Fruit fly (Drosophila melanogaster) whole organism, pupa: ENCODE results near the gene CG42272.

Source experiments
- CG10348 ChIP-seq: fragments of 200-800 bp; sonication (Bioruptor generic); IDR thresholded peaks from 2 replicates; pipeline ENCODE4 v1.3.6; 2022; ENCODE audit warnings: missing biosample characterization, missing genetic modification characterization
- CG12605 ChIP-seq: fragments of 200-800 bp; sonication (Bioruptor generic); IDR thresholded peaks from 2 replicates; pipeline ENCODE4 v1.3.6; 2022; ENCODE audit warnings: missing biosample characterization, missing genetic modification characterization
- CG13204 ChIP-seq: fragments of 200-800 bp; sonication (Bioruptor generic); optimal IDR thresholded peaks from 2 replicates; lab custom pipeline; 2018; ENCODE audit warnings: missing biosample characterization, mild to moderate bottlenecking, missing genetic modification characterization, moderate library complexity
- CG14655 ChIP-seq: fragments of 200-800 bp; sonication (Bioruptor generic); optimal IDR thresholded peaks from 3 replicates; lab custom pipeline; 2017; ENCODE audit warnings: mild to moderate bottlenecking, missing biosample characterization, missing genetic modification reagents, missing genetic modification characterization
- CG15710 ChIP-seq: fragments of 200-800 bp; sonication (Bioruptor generic); optimal IDR thresholded peaks from 2 replicates; lab custom pipeline; 2018; ENCODE audit warnings: missing biosample characterization, mild to moderate bottlenecking, missing genetic modification characterization, moderate library complexity
- CG17806 ChIP-seq: fragments of 200-800 bp; sonication (Bioruptor generic); optimal IDR thresholded peaks from 2 replicates; lab custom pipeline; 2018; ENCODE audit warnings: missing biosample characterization, mild to moderate bottlenecking, missing genetic modification characterization, moderate library complexity
- CG32121 ChIP-seq: fragments of 200-800 bp; sonication (Bioruptor generic); IDR thresholded peaks from 2 replicates; pipeline ENCODE4 v1.3.6; 2022; ENCODE audit warnings: missing biosample characterization, missing genetic modification characterization
- CG34367 ChIP-seq: fragments of 200-800 bp; sonication (Bioruptor generic); optimal IDR thresholded peaks from 2 replicates; lab custom pipeline; 2018; ENCODE audit warnings: missing biosample characterization, mild to moderate bottlenecking, missing genetic modification characterization
- CG4496 ChIP-seq: fragments of 200-800 bp; sonication (Bioruptor generic); IDR thresholded peaks from 3 replicates; pipeline ENCODE4 v1.3.6; 2022; ENCODE audit warnings: missing biosample characterization, missing genetic modification characterization
- CG8159 ChIP-seq: fragments of 200-800 bp; sonication (Bioruptor generic); optimal IDR thresholded peaks from 3 replicates; lab custom pipeline; 2018; ENCODE audit warnings: missing biosample characterization, mild to moderate bottlenecking, missing genetic modification characterization, moderate library complexity
- CG8301 ChIP-seq: fragments of 200-800 bp; sonication (Bioruptor generic); optimal IDR thresholded peaks from 2 replicates; lab custom pipeline; 2018; ENCODE audit warnings: missing biosample characterization, mild to moderate bottlenecking, missing genetic modification characterization
- CG9948 ChIP-seq: fragments of 200-800 bp; sonication (Bioruptor generic); optimal IDR thresholded peaks from 2 replicates; lab custom pipeline; 2018; ENCODE audit warnings: missing biosample characterization, mild to moderate bottlenecking, missing genetic modification characterization, moderate library complexity
- D1 ChIP-seq: fragments of 200-800 bp; sonication (Bioruptor generic); optimal IDR thresholded peaks from 2 replicates; lab custom pipeline; 2018; ENCODE audit warnings: missing biosample characterization, mild to moderate bottlenecking, missing genetic modification characterization, moderate library complexity
- EcR ChIP-seq: fragments of 200-800 bp; sonication (Bioruptor generic); optimal IDR thresholded peaks from 3 replicates; lab custom pipeline; 2019; ENCODE audit warnings: missing biosample characterization, missing genetic modification characterization, mild to moderate bottlenecking, moderate library complexity, missing genetic modification reagents
- Ets98B ChIP-seq: fragments of 200-800 bp; sonication (Bioruptor generic); IDR thresholded peaks from 2 replicates; pipeline ENCODE4 v1.3.6; 2022; ENCODE audit warnings: missing biosample characterization, missing genetic modification characterization
- Pif1A ChIP-seq: fragments of 200-800 bp; sonication (Bioruptor generic); optimal IDR thresholded peaks from 3 replicates; lab custom pipeline; 2016; ENCODE audit warnings: missing biosample characterization, missing genetic modification characterization
- Pif1B ChIP-seq: fragments of 200-800 bp; sonication (Bioruptor generic); optimal IDR thresholded peaks from 3 replicates; lab custom pipeline; 2016; ENCODE audit warnings: missing biosample characterization, missing genetic modification characterization
- Snoo ChIP-seq: fragments of 200-800 bp; sonication (Bioruptor generic); optimal IDR thresholded peaks from 3 replicates; lab custom pipeline; 2017; ENCODE audit warnings: missing biosample characterization, mild to moderate bottlenecking, missing genetic modification characterization, inconsistent platforms
- fd96Ca ChIP-seq: fragments of 200-800 bp; sonication (Bioruptor generic); IDR thresholded peaks from 3 replicates; pipeline ENCODE4 v1.3.6; 2022; ENCODE audit warnings: missing biosample characterization, missing genetic modification characterization
- gl ChIP-seq: fragments of 200-800 bp; sonication (Bioruptor generic); optimal IDR thresholded peaks from 2 replicates; lab custom pipeline; 2018; ENCODE audit warnings: missing biosample characterization, mild to moderate bottlenecking, missing genetic modification characterization
- rn ChIP-seq: fragments of 200-800 bp; sonication (Bioruptor generic); IDR thresholded peaks from 2 replicates; pipeline ENCODE4 v1.3.6; 2022; ENCODE audit warnings: missing biosample characterization, missing genetic modification characterization

The CG42272 gene

dm6 chr3L:5835431-5835830 is 32.6 kb downstream of the CG42272 start:
- TF ChIP-seq CG10348 (GFP tag; lab: Robert Waterston, UW) (no peak), CG17806 (no peak), CG8159 (tag; lab: Kevin White, UChicago) (no peak)

dm6 chr3L:5835887-5836646 is 33.2 kb downstream of the CG42272 start:
- no peak for TF ChIP-seq CG32121 (GFP tag; lab: Robert Waterston, UW)
- TF ChIP-seq D1 (tag; lab: Kevin White, UChicago), result peak; percentile 36
- peak; percentile 32 for TF ChIP-seq Snoo (tag; lab: Kevin White, UChicago)
- TF ChIP-seq CG4496 (GFP tag; lab: Robert Waterston, UW), result peak; percentile 42; the same call in 1 of the 3 replicates
- no peak for TF ChIP-seq gl (tag; lab: Kevin White, UChicago)
- TF ChIP-seq CG15710 (tag; lab: Kevin White, UChicago), result peak; percentile 46
- TF ChIP-seq EcR (GFP tag; lab: Kevin White, UChicago), result no peak
- TF ChIP-seq CG14655 (GFP tag; lab: Kevin White, UChicago), result peak; percentile 63
- no peak for TF ChIP-seq CG12605 (GFP tag; lab: Robert Waterston, UW)
- peak; percentile 29 for TF ChIP-seq CG34367 (tag; lab: Kevin White, UChicago)
- no peak for TF ChIP-seq rn (GFP tag; lab: Robert Waterston, UW)
- TF ChIP-seq CG17806, result peak; percentile 60
- TF ChIP-seq Ets98B (GFP tag; lab: Robert Waterston, UW), result no peak
- TF ChIP-seq Pif1A (GFP tag; lab: Kevin White, UChicago), result peak; percentile 46
- TF ChIP-seq CG8159 (tag; lab: Kevin White, UChicago), result peak; percentile 39
- no peak for TF ChIP-seq CG13204 (GFP tag; lab: Kevin White, UChicago)
- peak; percentile 42 for TF ChIP-seq CG9948 (tag; lab: Kevin White, UChicago)
- peak; percentile 31 for TF ChIP-seq CG8301 (tag; lab: Kevin White, UChicago)
- 0 out of 3 replicates have a peak, but pooled peaks have one; percentile 35 for TF ChIP-seq fd96Ca (GFP tag; lab: Robert Waterston, UW)
- TF ChIP-seq Pif1B (GFP tag; lab: Kevin White, UChicago), result peak; percentile 19
- no peak for TF ChIP-seq CG10348 (GFP tag; lab: Robert Waterston, UW)

- TF ChIP-seq CG32121 (GFP tag; lab: Robert Waterston, UW) (no peak), CG14655 (GFP tag; lab: Kevin White, UChicago) (no peak), EcR (GFP tag; lab: Kevin White, UChicago) (no peak), CG10348 (GFP tag; lab: Robert Waterston, UW) (no peak), CG9948 (tag; lab: Kevin White, UChicago) (no peak), CG17806 (no peak), CG34367 (tag; lab: Kevin White, UChicago) (no peak), CG4496 (GFP tag; lab: Robert Waterston, UW) (no peak), CG13204 (GFP tag; lab: Kevin White, UChicago) (no peak), Snoo (tag; lab: Kevin White, UChicago) (no peak), D1 (tag; lab: Kevin White, UChicago) (no peak), CG8301 (tag; lab: Kevin White, UChicago) (no peak), CG15710 (tag; lab: Kevin White, UChicago) (no peak)
These were observed 35.5 kb downstream of the CG42272 start for dm6 chr3L:5838295-5838694.

dm6 chr3L:5838880-5839279 is 36.0 kb downstream of the CG42272 start:
- no peak for TF ChIP-seq CG10348 (GFP tag; lab: Robert Waterston, UW)
- TF ChIP-seq Ets98B (GFP tag; lab: Robert Waterston, UW), result no peak
- no peak for TF ChIP-seq CG14655 (GFP tag; lab: Kevin White, UChicago)
- no peak for TF ChIP-seq Snoo (tag; lab: Kevin White, UChicago)
- TF ChIP-seq CG32121 (GFP tag; lab: Robert Waterston, UW), result no peak
- no peak for TF ChIP-seq CG13204 (GFP tag; lab: Kevin White, UChicago)
- TF ChIP-seq Pif1B (GFP tag; lab: Kevin White, UChicago), result no peak
- no peak for TF ChIP-seq CG15710 (tag; lab: Kevin White, UChicago)
- TF ChIP-seq, all 21 proteins: peak for 0

- TF ChIP-seq CG15710 (tag; lab: Kevin White, UChicago), result peak; percentile 20
- TF ChIP-seq CG9948 (tag; lab: Kevin White, UChicago), result peak; percentile 52
- TF ChIP-seq Ets98B (GFP tag; lab: Robert Waterston, UW), result no peak
- TF ChIP-seq CG8159 (tag; lab: Kevin White, UChicago), result peak; percentile 42
- TF ChIP-seq CG34367 (tag; lab: Kevin White, UChicago), result no peak
- peak; percentile 25 for TF ChIP-seq CG17806
- peak; percentile 46 for TF ChIP-seq CG14655 (GFP tag; lab: Kevin White, UChicago)
- peak; percentile 24 for TF ChIP-seq CG8301 (tag; lab: Kevin White, UChicago)
These were observed 38.0 kb downstream of the CG42272 start for dm6 chr3L:5840847-5841246.
